Fruit fly (Drosophila melanogaster) whole organism, wandering third instar larva: Measurements from ENCODE around the gene Usp32.

Experiments
- Abd-B ChIP-seq: fragments of >200 bp; optimal IDR thresholded peaks from 2 replicates; lab custom pipeline; 2017; ENCODE audit warnings: missing biosample characterization, missing genetic modification characterization
- CG32264 ChIP-seq: fragments of 200-800 bp; sonication (Bioruptor generic); optimal IDR thresholded peaks from 2 replicates; lab custom pipeline; 2016; ENCODE audit warnings: missing biosample characterization, missing genetic modification characterization
- CG9705 ChIP-seq: fragments of 200-800 bp; sonication (Bioruptor generic); optimal IDR thresholded peaks from 2 replicates; lab custom pipeline; 2018; ENCODE audit warnings: missing biosample characterization, mild to moderate bottlenecking, missing genetic modification characterization
- CrebA ChIP-seq: fragments of 200-800 bp; sonication (Bioruptor generic); optimal IDR thresholded peaks from 2 replicates; lab custom pipeline; 2016; ENCODE audit warnings: missing biosample characterization, mild to moderate bottlenecking, missing genetic modification characterization, borderline replicate concordance
- Dfd ChIP-seq: fragments of >200 bp; optimal IDR thresholded peaks from 2 replicates; lab custom pipeline; 2017; ENCODE audit warnings: missing biosample characterization, missing genetic modification characterization
- Dif ChIP-seq: fragments of 200-275, 200-300 bp; sonication (Bioruptor generic); optimal IDR thresholded peaks from 2 replicates; lab custom pipeline; 2018; ENCODE audit warnings: missing biosample characterization, missing genetic modification characterization; ENCODE audit not compliant: partially characterized antibody
- GATAd ChIP-seq: sonication (Bioruptor generic); optimal IDR thresholded peaks from 2 replicates; lab custom pipeline; 2016; ENCODE audit warnings: missing biosample characterization, missing genetic modification characterization
- HLH106 ChIP-seq: fragments of 200-800 bp; optimal IDR thresholded peaks from 3 replicates; lab custom pipeline; 2019; ENCODE audit warnings: missing biosample characterization, mild to moderate bottlenecking, missing genetic modification characterization, moderate library complexity
- Hnf4 ChIP-seq: fragments of 200-800 bp; sonication (Bioruptor generic); optimal IDR thresholded peaks from 2 replicates; lab custom pipeline; 2016; ENCODE audit warnings: missing biosample characterization, mild to moderate bottlenecking, missing genetic modification characterization
- Hr78 ChIP-seq: fragments of >200 bp; optimal IDR thresholded peaks from 2 replicates; lab custom pipeline; 2017; ENCODE audit warnings: missing biosample characterization, missing genetic modification characterization
- Hr83 ChIP-seq: fragments of 200-300 bp; sonication (Bioruptor generic); optimal IDR thresholded peaks from 2 replicates; lab custom pipeline; 2016; ENCODE audit warnings: missing biosample characterization, mild to moderate bottlenecking, missing genetic modification characterization, moderate library complexity; ENCODE audit not compliant: poor library complexity, severe bottlenecking
- Jra ChIP-seq: sonication (Bioruptor generic); optimal IDR thresholded peaks from 2 replicates; lab custom pipeline; 2016; ENCODE audit warnings: missing biosample characterization, missing genetic modification characterization
- Mio ChIP-seq: sonication (Bioruptor generic); optimal IDR thresholded peaks from 2 replicates; lab custom pipeline; 2016; ENCODE audit warnings: missing biosample characterization, missing genetic modification characterization
- Myc ChIP-seq: fragments of >200 bp; optimal IDR thresholded peaks from 2 replicates; lab custom pipeline; 2017
- N ChIP-seq: fragments of >200 bp; optimal IDR thresholded peaks from 2 replicates; lab custom pipeline; 2018; ENCODE audit warnings: missing biosample characterization, missing external identifiers, missing genetic modification characterization
- OdsH ChIP-seq: fragments of 200-800 bp; sonication (Bioruptor generic); optimal IDR thresholded peaks from 2 replicates; lab custom pipeline; 2016; ENCODE audit warnings: missing biosample characterization, mild to moderate bottlenecking, missing genetic modification characterization
- Rel ChIP-seq, 2 experiments: fragments of 200-800 bp; sonication (Bioruptor generic) in 1 of 2; optimal IDR thresholded peaks; 2 replicates in 1 of 2; 3 replicates in 1 of 2; lab custom pipeline; 2016 to 2019; ENCODE audit warnings: mild to moderate bottlenecking in 2 of 2, missing biosample characterization in 2 of 2, missing genetic modification characterization in 2 of 2, moderate library complexity in 1 of 2
- Sp1 ChIP-seq: fragments of 200-800 bp; sonication (Bioruptor generic); optimal IDR thresholded peaks from 3 replicates; lab custom pipeline; 2019; ENCODE audit warnings: missing biosample characterization, mild to moderate bottlenecking, missing genetic modification characterization, moderate library complexity
- Vsx2 ChIP-seq: fragments of 200-300, 225-300 bp; sonication (Bioruptor generic); optimal IDR thresholded peaks from 2 replicates; lab custom pipeline; 2018; ENCODE audit warnings: missing biosample characterization, missing genetic modification characterization; ENCODE audit not compliant: partially characterized antibody
- br ChIP-seq: fragments of 200-800 bp; sonication (Bioruptor generic); optimal IDR thresholded peaks from 2 replicates; lab custom pipeline; 2016; ENCODE audit warnings: missing biosample characterization, missing genetic modification characterization
- brk ChIP-seq: fragments of 200-800 bp; sonication (Bioruptor generic); optimal IDR thresholded peaks from 2 replicates; lab custom pipeline; 2016; ENCODE audit warnings: missing biosample characterization, mild to moderate bottlenecking, missing genetic modification characterization
- dl ChIP-seq, 2 experiments: fragments of 175-275, 200-275 bp in 1 of 2; fragments of 200-275 bp in 1 of 2; sonication (Bioruptor generic); optimal IDR thresholded peaks; lab custom pipeline; 2018; ENCODE audit warnings: mild to moderate bottlenecking in 2 of 2, missing biosample characterization in 2 of 2, missing genetic modification characterization in 2 of 2, moderate library complexity in 2 of 2; ENCODE audit not compliant: partially characterized antibody in 2 of 2, insufficient read depth in 1 of 2
- dmrt93B ChIP-seq: fragments of 200-800 bp; sonication (Bioruptor generic); optimal IDR thresholded peaks from 2 replicates; lab custom pipeline; 2018; ENCODE audit warnings: missing biosample characterization, mild to moderate bottlenecking, missing genetic modification characterization
- dsf ChIP-seq: sonication (Bioruptor generic); optimal IDR thresholded peaks from 2 replicates; lab custom pipeline; 2016; ENCODE audit warnings: missing biosample characterization, missing genetic modification characterization, borderline replicate concordance
- ey ChIP-seq: fragments of 200-800 bp; sonication (Bioruptor generic); optimal IDR thresholded peaks from 2 replicates; lab custom pipeline; 2016; ENCODE audit warnings: missing biosample characterization, missing genetic modification characterization
- foxo ChIP-seq, 2 experiments: fragments of 200-800 bp; sonication (Bioruptor generic); optimal IDR thresholded peaks; 2 replicates in 1 of 2; 3 replicates in 1 of 2; lab custom pipeline; 2016 to 2017; ENCODE audit warnings: missing biosample characterization in 2 of 2, missing genetic modification characterization in 2 of 2
- fru ChIP-seq: fragments of 200-800 bp; sonication (Bioruptor generic); optimal IDR thresholded peaks from 3 replicates; lab custom pipeline; 2016; ENCODE audit warnings: missing biosample characterization, mild to moderate bottlenecking, missing genetic modification characterization
- h ChIP-seq: fragments of 200-800 bp; sonication (Bioruptor generic); optimal IDR thresholded peaks from 3 replicates; lab custom pipeline; 2016; ENCODE audit warnings: missing biosample characterization, mild to moderate bottlenecking, missing genetic modification characterization
- jim ChIP-seq: fragments of 175-275, 200-325 bp; sonication (Bioruptor generic); optimal IDR thresholded peaks from 2 replicates; lab custom pipeline; 2016; ENCODE audit warnings: missing biosample characterization, mild to moderate bottlenecking, missing genetic modification characterization
- lola ChIP-seq: fragments of >200 bp; optimal IDR thresholded peaks from 2 replicates; lab custom pipeline; 2017; ENCODE audit warnings: missing biosample characterization, missing genetic modification characterization
- pan ChIP-seq: fragments of >200 bp; optimal IDR thresholded peaks from 2 replicates; lab custom pipeline; 2017
- psq ChIP-seq: fragments of 200-800 bp; sonication (Bioruptor generic); optimal IDR thresholded peaks from 3 replicates; lab custom pipeline; 2017; ENCODE audit warnings: missing biosample characterization, mild to moderate bottlenecking, missing genetic modification characterization, moderate library complexity
- rgr ChIP-seq: fragments of 200-800 bp; sonication (Bioruptor generic); optimal IDR thresholded peaks from 3 replicates; lab custom pipeline; 2016; ENCODE audit warnings: missing biosample characterization, mild to moderate bottlenecking, missing genetic modification characterization
- sage ChIP-seq: fragments of 200-800 bp; sonication (Bioruptor generic); optimal IDR thresholded peaks from 2 replicates; lab custom pipeline; 2016; ENCODE audit warnings: missing biosample characterization, mild to moderate bottlenecking, missing genetic modification characterization
- sv ChIP-seq: fragments of 200-800 bp; sonication (Bioruptor generic); optimal IDR thresholded peaks from 3 replicates; lab custom pipeline; 2016; ENCODE audit warnings: missing biosample characterization, missing genetic modification characterization
- tai ChIP-seq: sonication (Bioruptor generic); optimal IDR thresholded peaks from 2 replicates; lab custom pipeline; 2016; ENCODE audit warnings: missing biosample characterization, missing genetic modification characterization
- usp ChIP-seq: fragments of >200 bp; optimal IDR thresholded peaks from 2 replicates; lab custom pipeline; 2017; ENCODE audit warnings: missing biosample characterization, missing genetic modification characterization
- woc ChIP-seq: sonication (Bioruptor generic); optimal IDR thresholded peaks from 2 replicates; lab custom pipeline; 2016; ENCODE audit warnings: missing biosample characterization, mild to moderate bottlenecking, missing genetic modification characterization

Usp32 gene

dm6 chr3L:19902560-19903399, 31.8 kb downstream of the Usp32 start:
- TF ChIP-seq Mio (GFP tag; lab: Kevin White, UChicago) (peak; percentile 87), CG32264 (GFP tag; lab: Kevin White, UChicago) (peak; percentile 98), Abd-B (GFP tag; lab: Kevin White, UChicago) (no peak), CrebA (GFP tag; lab: Kevin White, UChicago) (peak; percentile 65), h (GFP tag; lab: Kevin White, UChicago) (peak; percentile 99), jim (GFP tag; lab: Kevin White, UChicago) (peak; percentile 22), Rel (GFP tag; optimal IDR thresholded peaks at IDR 0.05; lab: Kevin White, UChicago) (peak; percentile 96), Rel (tag; optimal IDR thresholded peaks at IDR 0.05; lab: Kevin White, UChicago) (peak; percentile 73), sv (GFP tag; lab: Kevin White, UChicago) (peak; percentile 92), dmrt93B (peak; percentile 82), dl (GFP tag; optimal IDR thresholded peaks at IDR 0.05; lab: Kevin White, UChicago; ENCODE audit: insufficient read depth in 1 of 2, partially characterized antibody in 2 of 2) (no peak), OdsH (GFP tag; lab: Kevin White, UChicago) (peak; percentile 99), Dif (GFP tag; lab: Kevin White, UChicago) (peak; percentile 5), Hr78 (GFP tag; lab: Kevin White, UChicago) (no peak), Vsx2 (GFP tag; lab: Kevin White, UChicago) (peak; percentile 90), CG9705 (GFP tag; lab: Kevin White, UChicago) (peak; percentile 7), rgr (GFP tag; lab: Kevin White, UChicago) (peak; percentile 99), psq (GFP tag; lab: Kevin White, UChicago) (peak; percentile 98), brk (peak; percentile 91), GATAd (no peak), fru (GFP tag; lab: Kevin White, UChicago) (peak; percentile 97), ey (GFP tag; lab: Kevin White, UChicago) (peak; percentile 99), Jra (GFP tag; lab: Kevin White, UChicago) (peak; percentile 90), foxo (GFP tag; optimal IDR thresholded peaks at IDR 0.05; lab: Kevin White, UChicago) (peak; percentile 93 to 98), N (GFP tag; lab: Kevin White, UChicago) (no peak), lola (no peak), pan (no peak), Sp1 (GFP tag; lab: Kevin White, UChicago) (peak; percentile 98), sage (GFP tag; lab: Kevin White, UChicago) (peak; percentile 98), Hnf4 (GFP tag; lab: Kevin White, UChicago) (peak; percentile 98), Myc (lab: Kevin White, UChicago) (no peak), usp (GFP tag; lab: Kevin White, UChicago) (no peak), Dfd (no peak), HLH106 (tag; lab: Kevin White, UChicago) (peak; percentile 96), br (GFP tag; lab: Kevin White, UChicago) (peak; percentile 99), Hr83 (GFP tag; lab: Kevin White, UChicago) (peak; percentile 64), woc (GFP tag; lab: Kevin White, UChicago) (peak; percentile 99), dsf (GFP tag; lab: Kevin White, UChicago) (peak; percentile 87), tai (GFP tag; lab: Kevin White, UChicago) (peak; percentile 95)

- TF ChIP-seq psq (GFP tag; lab: Kevin White, UChicago) = peak; percentile 49
- TF ChIP-seq lola = no peak
- peak; percentile 20 to 22 for TF ChIP-seq dl (GFP tag; optimal IDR thresholded peaks at IDR 0.05; lab: Kevin White, UChicago; ENCODE audit: insufficient read depth in 1 of 2, partially characterized antibody in 2 of 2)
- peak; percentile 25 for TF ChIP-seq CrebA (GFP tag; lab: Kevin White, UChicago)
- TF ChIP-seq Rel (GFP tag; optimal IDR thresholded peaks at IDR 0.05; lab: Kevin White, UChicago) = no peak
- TF ChIP-seq Rel (tag; optimal IDR thresholded peaks at IDR 0.05; lab: Kevin White, UChicago) = peak; percentile 94
- peak; percentile 46 for TF ChIP-seq sv (GFP tag; lab: Kevin White, UChicago)
- TF ChIP-seq sage (GFP tag; lab: Kevin White, UChicago) = peak; percentile 9
- no peak for TF ChIP-seq N (GFP tag; lab: Kevin White, UChicago)
- TF ChIP-seq Dif (GFP tag; lab: Kevin White, UChicago) = peak; percentile 8
- peak; percentile 35 for TF ChIP-seq woc (GFP tag; lab: Kevin White, UChicago)
- TF ChIP-seq, all 38 proteins: peak for 8
These were observed 32.5 kb downstream of the Usp32 start for dm6 chr3L:19903400-19903846.
